Fruit fly (Drosophila melanogaster) whole organism, prepupa: ENCODE results near the gene CG14034.

Experiments
- Blimp-1 ChIP-seq: fragments of 200-800 bp; sonication (Bioruptor generic); optimal IDR thresholded peaks from 3 replicates; lab custom pipeline; 2017; ENCODE audit warnings: missing biosample characterization, missing genetic modification characterization, mild to moderate bottlenecking, moderate library complexity, missing genetic modification reagents
- CG10631 ChIP-seq: fragments of 200-800 bp; sonication (Bioruptor generic); optimal IDR thresholded peaks from 2 replicates; lab custom pipeline; 2016; ENCODE audit warnings: missing biosample characterization, missing genetic modification characterization
- CG10669 ChIP-seq: fragments of 200-800 bp; sonication (Bioruptor generic); optimal IDR thresholded peaks from 3 replicates; lab custom pipeline; 2018; ENCODE audit warnings: missing biosample characterization, mild to moderate bottlenecking, missing genetic modification characterization, moderate library complexity
- CG11294 ChIP-seq: fragments of 200-800 bp; sonication (Bioruptor generic); IDR thresholded peaks from 2 replicates; pipeline ENCODE4 v1.3.6; 2022; ENCODE audit warnings: missing biosample characterization, missing genetic modification characterization
- CG15336 ChIP-seq: fragments of 200-800 bp; sonication (Bioruptor generic); IDR thresholded peaks from 2 replicates; pipeline ENCODE4 v1.3.6; 2022; ENCODE audit warnings: missing biosample characterization, missing genetic modification characterization
- CG32006 ChIP-seq: fragments of 200-800 bp; sonication (Bioruptor generic); optimal IDR thresholded peaks from 3 replicates; lab custom pipeline; 2017; ENCODE audit warnings: missing biosample characterization, mild to moderate bottlenecking, missing genetic modification characterization
- CG3919 ChIP-seq: fragments of 200-800 bp; sonication (Bioruptor generic); optimal IDR thresholded peaks from 3 replicates; lab custom pipeline; 2016; ENCODE audit warnings: missing biosample characterization, missing genetic modification characterization
- CG6163 ChIP-seq: fragments of 200-800 bp; sonication (Bioruptor generic); IDR thresholded peaks from 3 replicates; pipeline ENCODE4 v1.3.6; 2022; ENCODE audit warnings: missing biosample characterization, missing genetic modification characterization
- CG6276 ChIP-seq: fragments of 200-800 bp; sonication (Bioruptor generic); optimal IDR thresholded peaks from 2 replicates; lab custom pipeline; 2017; ENCODE audit warnings: missing biosample characterization, mild to moderate bottlenecking, missing genetic modification characterization
- CG6792 ChIP-seq: fragments of 200-800 bp; sonication (Bioruptor generic); optimal IDR thresholded peaks from 3 replicates; lab custom pipeline; 2016; ENCODE audit warnings: missing biosample characterization, missing genetic modification characterization
- CG6808 ChIP-seq: fragments of 200-800 bp; sonication (Bioruptor generic); optimal IDR thresholded peaks from 3 replicates; lab custom pipeline; 2017; ENCODE audit warnings: missing biosample characterization, missing genetic modification characterization, mild to moderate bottlenecking, moderate library complexity, missing genetic modification reagents
- CG6854 ChIP-seq: fragments of 200-800 bp; sonication (Bioruptor generic); optimal IDR thresholded peaks from 2 replicates; lab custom pipeline; 2017; ENCODE audit warnings: missing biosample characterization, mild to moderate bottlenecking, missing genetic modification characterization
- CG7368 ChIP-seq: fragments of 200-800 bp; sonication (Bioruptor generic); optimal IDR thresholded peaks from 3 replicates; lab custom pipeline; 2016; ENCODE audit warnings: missing biosample characterization, missing genetic modification characterization
- CG8632 ChIP-seq: fragments of 200-800 bp; sonication (Bioruptor generic); optimal IDR thresholded peaks from 3 replicates; lab custom pipeline; 2016; ENCODE audit warnings: missing biosample characterization, missing genetic modification characterization
- Eip75B ChIP-seq: fragments of 200-800 bp; sonication (Bioruptor generic); optimal IDR thresholded peaks from 3 replicates; lab custom pipeline; 2016; ENCODE audit warnings: missing biosample characterization, missing genetic modification characterization
- Hr38 ChIP-seq: sonication (Bioruptor generic); optimal IDR thresholded peaks from 2 replicates; lab custom pipeline; 2016; ENCODE audit warnings: missing biosample characterization, missing genetic modification characterization
- achi ChIP-seq: fragments of 200-800 bp; sonication (Bioruptor generic); optimal IDR thresholded peaks from 3 replicates; lab custom pipeline; 2016; ENCODE audit warnings: missing biosample characterization, missing genetic modification characterization
- acj6 ChIP-seq: fragments of 200-800 bp; sonication (Bioruptor generic); optimal IDR thresholded peaks from 3 replicates; lab custom pipeline; 2016; ENCODE audit warnings: missing biosample characterization, missing genetic modification characterization
- dsx ChIP-seq: fragments of 200-800 bp; optimal IDR thresholded peaks from 3 replicates; lab custom pipeline; 2019; ENCODE audit warnings: missing biosample characterization, mild to moderate bottlenecking, missing genetic modification characterization, moderate library complexity; ENCODE audit not compliant: poor library complexity, severe bottlenecking
- eg ChIP-seq: fragments of 200-800 bp; sonication (Bioruptor generic); IDR thresholded peaks from 3 replicates; pipeline ENCODE4 v1.3.6; 2022; ENCODE audit warnings: missing biosample characterization, missing genetic modification characterization
- esn ChIP-seq: fragments of 200-800 bp; sonication (Bioruptor generic); optimal IDR thresholded peaks from 2 replicates; lab custom pipeline; 2016; ENCODE audit warnings: missing biosample characterization, mild to moderate bottlenecking, missing genetic modification characterization, moderate library complexity
- fd85E ChIP-seq: fragments of 200-800 bp; sonication (Bioruptor generic); optimal IDR thresholded peaks from 3 replicates; lab custom pipeline; 2016; ENCODE audit warnings: missing biosample characterization, missing genetic modification characterization
- fkh ChIP-seq: fragments of 200-800 bp; sonication (Bioruptor generic); optimal IDR thresholded peaks from 3 replicates; lab custom pipeline; 2017; ENCODE audit warnings: missing biosample characterization, mild to moderate bottlenecking, missing genetic modification characterization, moderate library complexity
- lz ChIP-seq: fragments of 200-800 bp; sonication (Bioruptor generic); optimal IDR thresholded peaks from 3 replicates; lab custom pipeline; 2016; ENCODE audit warnings: missing biosample characterization, missing genetic modification characterization
- net ChIP-seq: fragments of 200-800 bp; sonication (Bioruptor generic); optimal IDR thresholded peaks from 3 replicates; lab custom pipeline; 2016; ENCODE audit warnings: missing biosample characterization, missing genetic modification characterization
- salr ChIP-seq, 2 experiments: fragments of 200-800 bp; sonication (Bioruptor generic); optimal IDR thresholded peaks; 3 replicates each; lab custom pipeline; 2016 to 2018; ENCODE audit warnings: missing biosample characterization in 2 of 2, missing genetic modification characterization in 2 of 2, mild to moderate bottlenecking in 1 of 2
- ss ChIP-seq, 2 experiments: fragments of 200-800 bp; sonication (Bioruptor generic); optimal IDR thresholded peaks; 2 replicates in 1 of 2; 3 replicates in 1 of 2; lab custom pipeline; 2017 to 2018; ENCODE audit warnings: mild to moderate bottlenecking in 2 of 2, missing biosample characterization in 2 of 2, missing genetic modification characterization in 2 of 2, moderate library complexity in 1 of 2
- svp ChIP-seq: fragments of 200-800 bp; sonication (Bioruptor generic); peaks from one replicate; lab custom pipeline; 2016; ENCODE audit warnings: missing biosample characterization, missing genetic modification characterization

Gene CG14034

DNA sequence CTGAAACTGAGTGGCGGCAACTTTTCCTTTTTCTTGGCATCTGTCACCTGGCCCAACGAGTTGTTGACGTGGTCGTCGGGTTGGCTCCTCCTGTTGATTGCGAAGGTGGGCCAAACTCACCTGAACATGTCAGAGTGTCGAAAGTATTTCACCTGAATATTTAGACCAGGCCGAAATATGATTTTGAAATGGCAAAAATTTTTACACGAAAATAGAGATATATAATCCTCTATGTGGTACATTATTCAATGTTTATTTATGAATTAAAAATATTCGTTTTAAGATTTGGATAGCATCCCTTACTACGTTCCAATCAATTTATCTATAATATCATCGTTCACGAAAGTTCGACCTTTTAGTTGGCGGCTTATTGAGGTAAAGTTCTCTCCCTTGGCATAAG, 1.4 kb downstream of the CG14034 start, which contains the start of gene CG7742:
TSS of gene CG7742 (minus strand) at position 101 of the 400 bp plus-strand sequence.
- TF ChIP-seq CG6808 (no peak), CG7368 (GFP tag; lab: Kevin White, UChicago) (no peak), salr (GFP tag; optimal IDR thresholded peaks at IDR 0.05; lab: Kevin White, UChicago) (no peak), CG6276 (GFP tag; lab: Kevin White, UChicago) (no peak), CG15336 (no peak), fkh (GFP tag; lab: Kevin White, UChicago) (no peak), CG6163 (GFP tag; lab: Robert Waterston, UW) (no peak), acj6 (GFP tag; lab: Kevin White, UChicago) (no peak), CG32006 (GFP tag; lab: Kevin White, UChicago) (no peak), ss (GFP tag; optimal IDR thresholded peaks at IDR 0.05; lab: Kevin White, UChicago) (no peak), CG10669 (GFP tag; lab: Kevin White, UChicago) (no peak), Blimp-1 (GFP tag; lab: Kevin White, UChicago) (no peak)
- TF ChIP-seq, all 60 proteins: peak for 0

DNA sequence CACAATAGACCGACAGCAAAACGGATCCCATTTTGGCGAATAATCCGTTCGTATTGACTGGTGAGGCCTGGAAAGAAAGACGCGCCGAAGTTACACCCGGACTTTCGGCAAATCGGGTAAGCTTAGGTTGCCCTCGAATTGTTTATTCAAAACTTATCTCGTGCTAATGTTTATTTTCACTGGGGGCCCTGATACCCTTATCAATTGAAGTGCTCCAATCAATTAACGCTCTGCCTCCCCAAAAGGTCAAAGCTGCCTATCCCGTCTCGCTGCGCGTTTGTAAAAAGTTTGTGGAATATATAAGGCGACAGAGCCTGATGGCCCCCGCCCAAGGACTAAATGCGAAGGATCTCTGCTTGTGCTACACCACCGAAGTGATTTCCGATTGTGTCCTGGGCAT, 5.4 kb downstream of the CG14034 start:
- TF ChIP-seq svp (GFP tag; lab: Kevin White, UChicago) (peak; percentile 79), CG6792 (GFP tag; lab: Kevin White, UChicago) (no peak)
- TF ChIP-seq, all 60 proteins: peak for 1

DNA sequence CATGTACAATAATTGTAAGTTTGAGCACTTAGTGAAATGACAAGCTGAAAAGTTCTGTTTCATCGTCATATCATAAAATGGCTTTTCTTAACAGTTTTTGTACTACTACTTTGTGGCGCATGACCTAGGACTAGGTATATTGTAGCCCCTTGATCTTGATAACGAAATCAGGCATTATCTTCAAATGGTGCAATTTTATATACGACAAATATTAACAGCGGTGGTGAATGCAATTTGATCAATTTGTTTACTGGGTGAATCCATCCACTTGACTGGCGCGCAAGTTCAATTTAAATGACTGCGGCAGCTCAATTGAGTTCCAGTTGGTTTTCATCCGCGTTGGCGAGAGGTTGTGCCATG, 6.2 kb downstream of the CG14034 start, which contains the start of gene Cyp28d1:
TSS of gene Cyp28d1 (plus strand) at position 316 of the 360 bp plus-strand sequence.
- TF ChIP-seq CG6276 (GFP tag; lab: Kevin White, UChicago): no peak
- no peak for TF ChIP-seq fkh (GFP tag; lab: Kevin White, UChicago)
- no peak for TF ChIP-seq fd85E (GFP tag; lab: Kevin White, UChicago)

DNA sequence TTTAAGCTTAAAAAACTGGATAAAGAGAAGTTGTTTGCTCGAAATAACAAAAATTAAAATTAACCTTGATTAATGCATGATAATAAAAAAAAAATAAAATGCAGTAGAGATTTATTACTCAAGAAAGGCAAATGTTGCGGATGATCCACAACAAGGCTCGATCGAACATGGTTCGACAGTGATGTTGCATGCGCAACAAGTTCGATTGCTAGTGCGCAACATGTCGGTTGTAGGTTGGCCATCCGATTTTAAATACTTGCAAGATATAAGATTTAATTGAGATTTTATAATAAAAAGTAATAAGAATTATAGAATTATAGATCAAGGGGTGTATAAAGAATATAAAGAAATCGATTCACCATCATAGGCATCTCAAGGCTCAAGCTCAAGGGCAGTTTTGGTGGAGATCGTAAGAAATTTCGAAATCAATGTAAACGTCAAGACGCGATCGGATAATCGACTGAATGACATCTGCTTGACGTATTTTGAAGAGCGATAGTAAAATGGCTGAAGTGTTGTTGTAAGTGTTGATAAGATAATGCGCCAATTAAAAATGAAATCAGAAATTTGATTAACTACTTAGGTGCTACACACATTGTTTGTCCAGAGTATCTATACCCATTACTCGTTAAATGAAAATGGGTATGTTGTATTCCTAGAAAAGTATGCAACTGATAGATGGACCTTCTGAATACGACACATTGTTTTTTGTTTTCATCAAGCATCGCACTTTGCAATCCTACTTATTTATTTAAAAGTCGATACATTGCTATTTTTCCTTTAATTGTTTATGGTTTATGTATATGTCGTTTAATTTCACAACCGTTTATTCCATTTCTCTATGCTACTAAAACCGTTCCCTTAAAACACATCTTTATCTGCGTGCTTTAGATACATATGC, 6.8 kb downstream of the CG14034 start:
- no peak for TF ChIP-seq Hr38 (GFP tag; lab: Kevin White, UChicago)
- no peak for TF ChIP-seq achi
- TF ChIP-seq CG11294 (GFP tag; lab: Robert Waterston, UW): no peak
- peak; percentile 3 for TF ChIP-seq esn (GFP tag; lab: Kevin White, UChicago)
- TF ChIP-seq, all 60 proteins: peak for 1

DNA sequence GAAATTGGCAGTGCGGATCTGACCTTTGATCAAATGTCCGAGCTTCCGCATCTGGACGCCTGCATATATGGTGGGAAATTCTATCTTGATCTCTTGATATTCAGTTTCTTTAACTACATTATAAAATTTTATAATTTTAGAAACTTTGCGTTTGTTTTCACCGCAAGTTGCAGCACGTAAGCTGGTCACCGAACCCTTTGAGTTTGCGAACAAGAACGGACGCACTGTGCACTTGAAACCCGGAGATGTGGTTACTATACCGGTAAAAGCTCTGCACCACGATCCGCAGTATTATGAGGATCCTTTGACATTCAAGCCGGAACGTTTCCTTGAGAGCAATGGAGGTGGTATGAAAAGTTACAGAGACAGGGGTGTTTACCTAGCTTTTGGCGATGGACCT, 7.8 kb downstream of the CG14034 start:
- no peak for TF ChIP-seq CG32006 (GFP tag; lab: Kevin White, UChicago)
- TF ChIP-seq CG8632: no peak
- no peak for TF ChIP-seq CG6854 (GFP tag; lab: Kevin White, UChicago)
- TF ChIP-seq lz: no peak
- no peak for TF ChIP-seq Eip75B (GFP tag; lab: Kevin White, UChicago)
- TF ChIP-seq CG10631: no peak
- no peak for TF ChIP-seq acj6 (GFP tag; lab: Kevin White, UChicago)
- TF ChIP-seq net (GFP tag; lab: Kevin White, UChicago): no peak
- TF ChIP-seq eg (GFP tag; lab: Robert Waterston, UW): no peak
- TF ChIP-seq CG3919 (GFP tag; lab: Kevin White, UChicago): no peak
- no peak for TF ChIP-seq dsx (GFP tag; lab: Kevin White, UChicago)
- no peak for TF ChIP-seq CG6808
- TF ChIP-seq CG10669 (GFP tag; lab: Kevin White, UChicago): no peak
- TF ChIP-seq Hr38 (GFP tag; lab: Kevin White, UChicago): no peak
